Fruit fly (Drosophila melanogaster) whole organism, prepupa: ENCODE results near the gene Baldspot.

Source experiments
- Blimp-1 ChIP-seq: fragments of 200-800 bp; sonication (Bioruptor generic); optimal IDR thresholded peaks from 3 replicates; lab custom pipeline; 2017; ENCODE audit warnings: missing biosample characterization, missing genetic modification characterization, mild to moderate bottlenecking, moderate library complexity, missing genetic modification reagents
- CG31627 ChIP-seq: fragments of 200-800 bp; sonication (Bioruptor generic); optimal IDR thresholded peaks from 3 replicates; lab custom pipeline; 2016; ENCODE audit warnings: missing biosample characterization, missing genetic modification characterization
- CG6792 ChIP-seq: fragments of 200-800 bp; sonication (Bioruptor generic); optimal IDR thresholded peaks from 3 replicates; lab custom pipeline; 2016; ENCODE audit warnings: missing biosample characterization, missing genetic modification characterization
- CG6854 ChIP-seq: fragments of 200-800 bp; sonication (Bioruptor generic); optimal IDR thresholded peaks from 2 replicates; lab custom pipeline; 2017; ENCODE audit warnings: missing biosample characterization, mild to moderate bottlenecking, missing genetic modification characterization
- CG7368 ChIP-seq: fragments of 200-800 bp; sonication (Bioruptor generic); optimal IDR thresholded peaks from 3 replicates; lab custom pipeline; 2016; ENCODE audit warnings: missing biosample characterization, missing genetic modification characterization
- CG8119 ChIP-seq: fragments of 200-800 bp; sonication (Bioruptor generic); IDR thresholded peaks from 3 replicates; pipeline ENCODE4 v1.3.6; 2022; ENCODE audit warnings: missing biosample characterization, missing genetic modification characterization
- Eip93F ChIP-seq: fragments of 200-800 bp; sonication (Bioruptor generic); optimal IDR thresholded peaks from 2 replicates; lab custom pipeline; 2016; ENCODE audit warnings: missing biosample characterization, mild to moderate bottlenecking, missing genetic modification characterization
- Hr39 ChIP-seq: fragments of 200-800 bp; sonication (Bioruptor generic); optimal IDR thresholded peaks from 2 replicates; lab custom pipeline; 2016; ENCODE audit warnings: missing biosample characterization, missing genetic modification characterization
- OdsH ChIP-seq: fragments of 200-800 bp; sonication (Bioruptor generic); optimal IDR thresholded peaks from 3 replicates; lab custom pipeline; 2016; ENCODE audit warnings: missing biosample characterization, missing genetic modification characterization
- Sox102F ChIP-seq: fragments of 200-800 bp; sonication (Bioruptor generic); optimal IDR thresholded peaks from 2 replicates; lab custom pipeline; 2016; ENCODE audit warnings: missing biosample characterization, mild to moderate bottlenecking, missing genetic modification characterization
- achi ChIP-seq: fragments of 200-800 bp; sonication (Bioruptor generic); optimal IDR thresholded peaks from 3 replicates; lab custom pipeline; 2016; ENCODE audit warnings: missing biosample characterization, missing genetic modification characterization
- esn ChIP-seq: fragments of 200-800 bp; sonication (Bioruptor generic); optimal IDR thresholded peaks from 2 replicates; lab custom pipeline; 2016; ENCODE audit warnings: missing biosample characterization, mild to moderate bottlenecking, missing genetic modification characterization, moderate library complexity
- spab ChIP-seq: fragments of 200-800 bp; sonication (Bioruptor generic); optimal IDR thresholded peaks from 2 replicates; lab custom pipeline; 2017; ENCODE audit warnings: missing biosample characterization, mild to moderate bottlenecking, missing genetic modification characterization, missing genetic modification reagents

- TF ChIP-seq Blimp-1 (GFP tag; lab: Kevin White, UChicago) (no peak), Hr39 (GFP tag; lab: Kevin White, UChicago) (no peak), CG8119 (GFP tag; lab: Robert Waterston, UW) (no peak), CG6792 (GFP tag; lab: Kevin White, UChicago) (no peak), CG31627 (no peak), CG6854 (no peak), spab (no peak), esn (GFP tag; lab: Kevin White, UChicago) (no peak), Sox102F (GFP tag; lab: Kevin White, UChicago) (no peak), achi (GFP tag; lab: Kevin White, UChicago) (no peak), CG7368 (GFP tag; lab: Kevin White, UChicago) (no peak), OdsH (GFP tag; lab: Kevin White, UChicago) (no peak), Eip93F (GFP tag; lab: Kevin White, UChicago) (no peak)
Measured at dm6 chr3L:16699292-16700026, 38.0 kb upstream of the Baldspot start.
